Fruit fly (Drosophila melanogaster): ENCODE data around the gene D19B.

DNA sequence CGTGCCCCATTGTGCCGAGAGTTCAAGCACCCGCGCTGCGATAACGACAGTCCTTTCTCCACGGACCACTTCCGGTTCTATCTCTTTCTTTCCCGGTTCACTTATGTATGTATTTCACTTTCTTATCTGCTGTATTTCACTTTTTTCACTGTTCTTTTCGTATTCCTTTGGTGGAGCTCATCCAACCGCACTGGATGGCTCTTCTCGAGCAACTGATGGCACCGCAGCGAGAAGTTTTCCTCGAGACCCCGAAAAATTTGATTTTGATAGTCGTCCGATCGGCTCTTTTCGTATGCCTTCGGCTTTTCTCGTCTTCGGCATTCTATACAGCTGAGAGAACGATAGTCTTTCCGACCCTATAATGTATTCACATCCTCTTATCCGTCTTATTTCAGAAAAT, 33.1 kb upstream of the D19B start, which contains the start of gene LanA:
- TF ChIP-seq cnc (optimal IDR thresholded peaks at IDR 0.05): no peak
- no peak for TF ChIP-seq CG14711 (tag; optimal IDR thresholded peaks at IDR 0.05)
- no peak for TF ChIP-seq CG7045 (GFP tag; optimal IDR thresholded peaks at IDR 0.05)
- no peak for TF ChIP-seq CG33017 (tag; optimal IDR thresholded peaks at IDR 0.05)
- peak; percentile 33 for TF ChIP-seq tj (GFP tag; optimal IDR thresholded peaks at IDR 0.05)
- no peak for TF ChIP-seq ovo (GFP tag; optimal IDR thresholded peaks at IDR 0.05)
